Worm (Caenorhabditis elegans): ENCODE measurements around the gene W01G7.4.
A peak's percentile ranks its signal among the peaks of the same experiment; 100 is the strongest.

Gene W01G7.4

DNA sequence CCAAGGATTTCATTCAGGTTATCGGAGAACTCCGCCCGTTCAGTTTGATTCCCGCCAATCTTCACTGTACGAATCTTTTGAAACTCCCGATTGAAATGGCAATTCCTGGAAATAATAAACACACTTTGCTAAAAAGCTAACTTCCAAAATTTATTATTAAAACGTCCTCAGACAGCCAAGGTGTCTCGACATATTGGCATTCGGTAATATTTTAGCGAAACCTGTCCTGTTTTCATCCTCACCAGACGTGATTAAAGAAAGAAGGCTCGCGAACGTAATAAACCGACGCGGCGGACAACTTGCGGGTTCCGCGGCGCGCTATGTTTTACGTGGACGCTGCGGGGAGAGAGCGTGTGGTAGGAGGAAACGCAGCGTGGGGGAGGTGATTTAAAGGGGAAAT is 42.3 kb upstream of the W01G7.4 start (continued):
- TF ChIP-seq snpc-4 (GFP tag; optimal IDR thresholded peaks at IDR 0.05) (peak; percentile 99), snpc-4 (tag; optimal IDR thresholded peaks at IDR 0.05) (peak; percentile 99 to 100 (median 100)), nfya-2 (GFP tag; IDR thresholded peaks at IDR 0.05) (no peak), efl-1 (GFP tag; optimal IDR thresholded peaks at IDR 0.05) (peak; percentile 44), egrh-3 (GFP tag; IDR thresholded peaks at IDR 0.05) (peak; percentile 39; the same call in 1 of the 2 replicates), madf-10 (tag; optimal IDR thresholded peaks at IDR 0.05) (peak; percentile 48), ztf-25 (GFP tag; IDR thresholded peaks at IDR 0.05) (no peak), ccch-3 (GFP tag; optimal IDR thresholded peaks at IDR 0.05) (no peak), ztf-3 (GFP tag; optimal IDR thresholded peaks at IDR 0.05) (peak; percentile 43), ceh-58 (GFP tag; IDR thresholded peaks at IDR 0.05) (no peak), dpff-1 (tag; optimal IDR thresholded peaks at IDR 0.05) (peak; percentile 89), Y79H2A.3 (GFP tag; conservative IDR thresholded peaks at IDR 0.05) (peak; percentile 62; the same call in 1 of the 2 replicates), Y95B8A.8 (GFP tag; IDR thresholded peaks at IDR 0.05) (peak; percentile 10; the same call in 1 of the 2 replicates), tbp1 (GFP tag; optimal IDR thresholded peaks at IDR 0.05) (peak; percentile 83), nfyb-1 (GFP tag; IDR thresholded peaks at IDR 0.05) (peak; percentile 93), C17E4.6 (GFP tag; IDR thresholded peaks at IDR 0.05) (peak; percentile 74; the same call in 1 of the 2 replicates), ceh-27 (GFP tag; optimal IDR thresholded peaks at IDR 0.05) (peak; percentile 39), hlh-26 (GFP tag; conservative IDR thresholded peaks at IDR 0.05) (no peak), hmg-20 (GFP tag; IDR thresholded peaks at IDR 0.05) (peak; percentile 74), T07F8.4 (tag; optimal IDR thresholded peaks at IDR 0.05) (peak; percentile 39), tlf-1 (GFP tag; optimal IDR thresholded peaks at IDR 0.05) (peak; percentile 89), hrde-1 (tag; optimal IDR thresholded peaks at IDR 0.05; ENCODE audit: borderline replicate concordance) (peak; percentile 42), lin-54 (GFP tag; optimal IDR thresholded peaks at IDR 0.05) (peak; percentile 85), nhr-80 (tag; optimal IDR thresholded peaks at IDR 0.05) (peak; percentile 27), F57A8.1 (GFP tag; optimal IDR thresholded peaks at IDR 0.05) (no peak), him-1 (tag; optimal IDR thresholded peaks at IDR 0.05) (peak; percentile 97), mel-28 (tag; optimal IDR thresholded peaks at IDR 0.05; ENCODE audit: borderline replicate concordance) (no peak), ceh-40 (GFP tag; IDR thresholded peaks at IDR 0.05) (no peak), snpc-1.1 (tag; optimal IDR thresholded peaks at IDR 0.05; ENCODE audit: insufficient read depth) (peak; percentile 99), aptf-2 (GFP tag; conservative IDR thresholded peaks at IDR 0.05) (no peak), nhr-27 (tag; optimal IDR thresholded peaks at IDR 0.05) (peak; percentile 70), nhr-179 (tag; optimal IDR thresholded peaks at IDR 0.05) (peak; percentile 73), ekl-4 (GFP tag; IDR thresholded peaks at IDR 0.05) (peak; percentile 87), hmg-1.2 (GFP tag; IDR thresholded peaks at IDR 0.05) (peak; percentile 100), Y67H2A.10 (GFP tag; conservative IDR thresholded peaks at IDR 0.05) (no peak), ets-4 (GFP tag; optimal IDR thresholded peaks at IDR 0.05) (peak; percentile 0), Y53F4B.3 (GFP tag; IDR thresholded peaks at IDR 0.05) (peak; percentile 34; the same call in 1 of the 2 replicates), nfya-1 (tag; optimal IDR thresholded peaks at IDR 0.05; ENCODE audit: borderline replicate concordance, insufficient read depth) (no peak), K11D2.4 (GFP tag; IDR thresholded peaks at IDR 0.05) (peak; percentile 74; the same call in 1 of the 2 replicates), ztf-6 (GFP tag; IDR thresholded peaks at IDR 0.05) (no peak), C06A6.2 (GFP tag; conservative IDR thresholded peaks at IDR 0.05) (0 out of 2 replicates have a peak, but pooled peaks have one; percentile 27), ceh-79 (tag; optimal IDR thresholded peaks at IDR 0.05) (no peak), mxl-1 (tag; optimal IDR thresholded peaks at IDR 0.05) (no peak), let-607 (tag; optimal IDR thresholded peaks at IDR 0.05) (peak; percentile 29 to 58), cebp-1 (GFP tag; IDR thresholded peaks at IDR 0.05) (no peak), cebp-1 (tag; optimal IDR thresholded peaks at IDR 0.05) (peak; percentile 73), zfh-2 (GFP tag; conservative IDR thresholded peaks at IDR 0.05) (peak; percentile 91), D2030.7 (GFP tag; IDR thresholded peaks at IDR 0.05) (peak; percentile 96)
